Fruit fly (Drosophila melanogaster): ENCODE measurements around the gene CG10809.

dm6 chr3L:9838534-9838933 lies 21.2 kb downstream of the CG10809 start, which contains the start of gene Cdk8:
- TF ChIP-seq CG8478 (optimal IDR thresholded peaks at IDR 0.05) (no peak), CTCF (optimal IDR thresholded peaks at IDR 0.05) (no peak)
